Fruit fly (Drosophila melanogaster) whole organism, embryonic: Measurements from ENCODE around the gene mRpL28.

ENCODE experiments used
- B-H2 ChIP-seq: fragments of 200-800 bp; sonication (Bioruptor generic); optimal IDR thresholded peaks from 2 replicates; lab custom pipeline; 2018; ENCODE audit warnings: missing biosample characterization, mild to moderate bottlenecking, missing genetic modification characterization
- CG10267 ChIP-seq: fragments of 200-800 bp; sonication (Bioruptor generic); optimal IDR thresholded peaks from 2 replicates; lab custom pipeline; 2018; ENCODE audit warnings: missing biosample characterization, mild to moderate bottlenecking, missing genetic modification characterization, moderate library complexity
- CG10274 ChIP-seq: fragments of 200-800 bp; sonication (Bioruptor generic); optimal IDR thresholded peaks from 3 replicates; lab custom pipeline; 2017; ENCODE audit warnings: missing biosample characterization, mild to moderate bottlenecking, missing genetic modification characterization
- CG10366 ChIP-seq: fragments of 200-800 bp; sonication (Bioruptor generic); IDR thresholded peaks from 2 replicates; pipeline ENCODE4 v1.3.6; 2022; ENCODE audit warnings: missing biosample characterization, missing genetic modification characterization
- CG10654 ChIP-seq: fragments of 200-800 bp; sonication (Bioruptor generic); optimal IDR thresholded peaks from 2 replicates; lab custom pipeline; 2016; ENCODE audit warnings: missing biosample characterization, missing genetic modification characterization
- CG10979 ChIP-seq: fragments of 200-800 bp; sonication (Bioruptor generic); optimal IDR thresholded peaks from 2 replicates; lab custom pipeline; 2018; ENCODE audit warnings: missing biosample characterization, mild to moderate bottlenecking, missing genetic modification characterization, moderate library complexity
- CG11085 ChIP-seq: fragments of 200-800 bp; sonication (Bioruptor generic); IDR thresholded peaks from 2 replicates; pipeline ENCODE4 v1.3.6; 2022; ENCODE audit warnings: missing biosample characterization, missing genetic modification characterization
- CG11695 ChIP-seq: fragments of 200-800 bp; sonication (Bioruptor generic); IDR thresholded peaks from 3 replicates; pipeline ENCODE4 v1.3.6; 2022; ENCODE audit warnings: missing biosample characterization, missing genetic modification characterization
- CG1233 ChIP-seq: fragments of 200-800 bp; sonication (Bioruptor generic); optimal IDR thresholded peaks from 4 replicates; lab custom pipeline; 2018; ENCODE audit warnings: missing biosample characterization, mild to moderate bottlenecking, missing genetic modification characterization
- CG13296 ChIP-seq: fragments of 200-800 bp; sonication (Bioruptor generic); optimal IDR thresholded peaks from 3 replicates; lab custom pipeline; 2018; ENCODE audit warnings: missing biosample characterization, mild to moderate bottlenecking, missing genetic modification characterization
- CG14667 ChIP-seq: fragments of 200-800 bp; sonication (Bioruptor generic); IDR thresholded peaks from 2 replicates; pipeline ENCODE4 v1.3.6; 2022; ENCODE audit warnings: missing biosample characterization, missing genetic modification characterization
- CG1529 ChIP-seq: fragments of 200-800 bp; sonication (Bioruptor generic); optimal IDR thresholded peaks from 3 replicates; lab custom pipeline; 2018; ENCODE audit warnings: missing biosample characterization, missing genetic modification characterization
- CG15514 ChIP-seq: fragments of 200-800 bp; sonication (Bioruptor generic); optimal IDR thresholded peaks from 3 replicates; lab custom pipeline; 2017; ENCODE audit warnings: missing biosample characterization, missing genetic modification characterization, mild to moderate bottlenecking, moderate library complexity, missing genetic modification reagents
- CG17385 ChIP-seq: fragments of 200-800 bp; sonication (Bioruptor generic); optimal IDR thresholded peaks from 3 replicates; lab custom pipeline; 2018; ENCODE audit warnings: missing biosample characterization, mild to moderate bottlenecking, missing genetic modification characterization
- CG2712 ChIP-seq: fragments of 200-800 bp; optimal IDR thresholded peaks from 3 replicates; lab custom pipeline; 2019; ENCODE audit warnings: missing biosample characterization, mild to moderate bottlenecking, missing genetic modification characterization, moderate library complexity
- CG31441 ChIP-seq: fragments of 200-800 bp; sonication (Bioruptor generic); IDR thresholded peaks from 2 replicates; pipeline ENCODE4 v1.3.6; 2022; ENCODE audit warnings: missing biosample characterization, missing genetic modification characterization
- CG32772 ChIP-seq: fragments of 200-800 bp; sonication (Bioruptor generic); IDR thresholded peaks from 2 replicates; pipeline ENCODE4 v1.3.6; 2022; ENCODE audit warnings: missing biosample characterization, missing genetic modification characterization
- CG33213 ChIP-seq: fragments of 200-800 bp; sonication (Bioruptor generic); optimal IDR thresholded peaks from 3 replicates; lab custom pipeline; 2016; ENCODE audit warnings: missing biosample characterization, missing genetic modification characterization
- CG4854 ChIP-seq: fragments of 200-800 bp; sonication (Bioruptor generic); optimal IDR thresholded peaks from 2 replicates; lab custom pipeline; 2016; ENCODE audit warnings: missing biosample characterization, missing genetic modification characterization, inconsistent platforms
- CG8281 ChIP-seq: fragments of 200-800 bp; sonication (Bioruptor generic); optimal IDR thresholded peaks from 2 replicates; lab custom pipeline; 2018; ENCODE audit warnings: missing biosample characterization, mild to moderate bottlenecking, missing genetic modification characterization, moderate library complexity
- CG8388 ChIP-seq: fragments of 200-800 bp; sonication (Bioruptor generic); optimal IDR thresholded peaks from 2 replicates; lab custom pipeline; 2019; ENCODE audit warnings: missing biosample characterization, mild to moderate bottlenecking, missing genetic modification characterization, moderate library complexity
- CG9609 ChIP-seq: fragments of 200-800 bp; sonication (Bioruptor generic); optimal IDR thresholded peaks from 3 replicates; lab custom pipeline; 2016; ENCODE audit warnings: missing biosample characterization, missing genetic modification characterization
- Dbx ChIP-seq: fragments of 200-800 bp; sonication (Bioruptor generic); IDR thresholded peaks from 3 replicates; pipeline ENCODE4 v1.3.6; 2022; ENCODE audit warnings: missing biosample characterization, missing genetic modification characterization
- Dip2 ChIP-seq: fragments of 200-800 bp; sonication (Bioruptor generic); IDR thresholded peaks from 2 replicates; pipeline ENCODE4 v1.3.6; 2022; ENCODE audit warnings: missing biosample characterization, missing genetic modification characterization
- Dp ChIP-seq: fragments of 200-800 bp; sonication (Bioruptor generic); optimal IDR thresholded peaks from 2 replicates; lab custom pipeline; 2018; ENCODE audit warnings: missing biosample characterization, mild to moderate bottlenecking, missing genetic modification characterization, moderate library complexity
- Gug ChIP-seq: fragments of 200-800 bp; sonication (Bioruptor generic); IDR thresholded peaks from 4 replicates; pipeline ENCODE4 v1.3.6; 2022; ENCODE audit warnings: missing biosample characterization, missing genetic modification characterization
- H15 ChIP-seq: fragments of 200-800 bp; sonication (Bioruptor generic); IDR thresholded peaks from 3 replicates; pipeline ENCODE4 v1.3.6; 2022; ENCODE audit warnings: missing biosample characterization, missing genetic modification characterization
- HLHmδ ChIP-seq: fragments of 200-800 bp; sonication (Bioruptor generic); optimal IDR thresholded peaks from 2 replicates; lab custom pipeline; 2018; ENCODE audit warnings: missing biosample characterization, mild to moderate bottlenecking, missing genetic modification characterization, moderate library complexity
- Hr39 ChIP-seq: fragments of >200 bp; optimal IDR thresholded peaks from 2 replicates; lab custom pipeline; 2017
- Lhr ChIP-seq: fragments of 200-800 bp; sonication (Bioruptor generic); optimal IDR thresholded peaks from 3 replicates; lab custom pipeline; 2017; ENCODE audit warnings: mild to moderate bottlenecking, missing biosample characterization, missing genetic modification reagents, missing genetic modification characterization
- Med ChIP-seq: fragments of 200-800 bp; sonication (Bioruptor generic); peaks from one replicate; lab custom pipeline; 2016; ENCODE audit warnings: missing biosample characterization, missing genetic modification characterization, mild to moderate bottlenecking, inconsistent platforms, moderate library complexity
- NC2α ChIP-seq: fragments of 200-800 bp; sonication (Bioruptor generic); optimal IDR thresholded peaks from 2 replicates; lab custom pipeline; 2016; ENCODE audit warnings: missing biosample characterization, missing genetic modification characterization
- Oaz ChIP-seq: fragments of 200-800 bp; sonication (Bioruptor generic); IDR thresholded peaks from 2 replicates; pipeline ENCODE4 v1.3.6; 2022; ENCODE audit warnings: missing biosample characterization, missing genetic modification characterization
- Optix ChIP-seq: fragments of 200-800 bp; sonication (Bioruptor generic); IDR thresholded peaks from 3 replicates; pipeline ENCODE4 v1.3.6; 2022; ENCODE audit warnings: missing biosample characterization, missing genetic modification characterization
- Six4 ChIP-seq: fragments of 200-800 bp; sonication (Bioruptor generic); optimal IDR thresholded peaks from 2 replicates; lab custom pipeline; 2016; ENCODE audit warnings: missing biosample characterization, missing genetic modification characterization
- Usf ChIP-seq: fragments of 200-800 bp; sonication (Bioruptor generic); optimal IDR thresholded peaks from 2 replicates; lab custom pipeline; 2017; ENCODE audit warnings: missing genotype, missing biosample characterization, missing genetic modification characterization
- croc ChIP-seq: fragments of 200-800 bp; sonication (Bioruptor generic); conservative IDR thresholded peaks from 3 replicates; pipeline ENCODE4 v1.3.6; 2022; ENCODE audit warnings: missing biosample characterization, missing genetic modification characterization
- dmrt11E ChIP-seq: fragments of 200-800 bp; sonication (Bioruptor generic); optimal IDR thresholded peaks from 3 replicates; lab custom pipeline; 2018; ENCODE audit warnings: missing biosample characterization, mild to moderate bottlenecking, missing genetic modification characterization, moderate library complexity
- ewg ChIP-seq: fragments of 200-800 bp; sonication (Bioruptor generic); optimal IDR thresholded peaks from 3 replicates; lab custom pipeline; 2017; ENCODE audit warnings: mild to moderate bottlenecking, missing biosample characterization, missing genetic modification reagents, missing genetic modification characterization
- fru ChIP-seq: fragments of >200 bp; optimal IDR thresholded peaks from 2 replicates; lab custom pipeline; 2017
- gfzf ChIP-seq: fragments of 200-800 bp; sonication (Bioruptor generic); optimal IDR thresholded peaks from 2 replicates; lab custom pipeline; 2016; ENCODE audit warnings: missing biosample characterization, mild to moderate bottlenecking, missing genetic modification characterization, moderate library complexity
- nom ChIP-seq: fragments of 200-800 bp; sonication (Bioruptor generic); optimal IDR thresholded peaks from 2 replicates; lab custom pipeline; 2017; ENCODE audit warnings: missing biosample characterization, missing genetic modification characterization, mild to moderate bottlenecking, moderate library complexity, missing genetic modification reagents
- phol ChIP-seq: fragments of 200-800 bp; sonication (Bioruptor generic); optimal IDR thresholded peaks from 3 replicates; lab custom pipeline; 2018; ENCODE audit warnings: missing biosample characterization, mild to moderate bottlenecking, missing genetic modification characterization, moderate library complexity
- repo ChIP-seq: fragments of 200-800 bp; sonication (Bioruptor generic); optimal IDR thresholded peaks from 2 replicates; lab custom pipeline; 2016; ENCODE audit warnings: missing biosample characterization, missing genetic modification characterization
- sisA ChIP-seq: fragments of 200-800 bp; sonication (Bioruptor generic); IDR thresholded peaks from 2 replicates; pipeline ENCODE4 v1.3.6; 2022; ENCODE audit warnings: missing biosample characterization, missing genetic modification characterization
- tgo ChIP-seq: fragments of 200-800 bp; sonication (Bioruptor generic); IDR thresholded peaks from 3 replicates; pipeline ENCODE4 v1.3.6; 2022; ENCODE audit warnings: missing biosample characterization, missing genetic modification characterization
- toy ChIP-seq: fragments of 200-800 bp; sonication (Bioruptor generic); IDR thresholded peaks from 2 replicates; pipeline ENCODE4 v1.3.6; 2022; ENCODE audit warnings: missing biosample characterization, missing genetic modification characterization
- tx ChIP-seq: fragments of 200-800 bp; sonication (Bioruptor generic); optimal IDR thresholded peaks from 2 replicates; lab custom pipeline; 2016; ENCODE audit warnings: missing biosample characterization, missing genetic modification characterization
- unpg ChIP-seq: fragments of 200-800 bp; sonication (Bioruptor generic); optimal IDR thresholded peaks from 3 replicates; lab custom pipeline; 2018; ENCODE audit warnings: missing biosample characterization, mild to moderate bottlenecking, missing genetic modification characterization, moderate library complexity
- wor ChIP-seq: fragments of 200-800 bp; sonication (Bioruptor generic); IDR thresholded peaks from 2 replicates; pipeline ENCODE4 v1.3.6; 2022; ENCODE audit warnings: missing biosample characterization, missing genetic modification characterization

Gene mRpL28

dm6 chr2L:4997401-4998259 is 23.9 kb downstream of the mRpL28 start:
- peak; percentile 12 for TF ChIP-seq HLHmδ (GFP tag; lab: Kevin White, UChicago)
- peak; percentile 99 for TF ChIP-seq CG1529 (GFP tag; lab: Kevin White, UChicago)
- TF ChIP-seq CG10267 (tag; lab: Kevin White, UChicago) = peak; percentile 96
- peak; percentile 99 for TF ChIP-seq tx
- TF ChIP-seq CG13296 (GFP tag; lab: Kevin White, UChicago) = peak; percentile 96
- TF ChIP-seq CG8388 (GFP tag; lab: Kevin White, UChicago) = peak; percentile 98
- peak; percentile 99 for TF ChIP-seq CG10654
- peak; percentile 100 for TF ChIP-seq unpg (GFP tag; lab: Kevin White, UChicago)
- TF ChIP-seq CG33213 (GFP tag; lab: Kevin White, UChicago) = peak; percentile 99
- TF ChIP-seq B-H2 (GFP tag; lab: Kevin White, UChicago) = peak; percentile 96
- TF ChIP-seq toy (GFP tag; lab: Robert Waterston, UW) = peak; percentile 95
- peak; percentile 99 for TF ChIP-seq CG1233 (GFP tag; lab: Kevin White, UChicago)
- TF ChIP-seq dmrt11E (tag; lab: Kevin White, UChicago) = peak; percentile 99
- peak; percentile 98 for TF ChIP-seq CG11695 (GFP tag; lab: Robert Waterston, UW)
- TF ChIP-seq H15 (GFP tag; lab: Robert Waterston, UW) = peak; percentile 99
- peak; percentile 99 for TF ChIP-seq CG32772 (GFP tag; lab: Robert Waterston, UW)
- TF ChIP-seq Six4 (GFP tag; lab: Kevin White, UChicago) = peak; percentile 99
- peak; percentile 99 for TF ChIP-seq CG31441
- TF ChIP-seq Dip2 (GFP tag; lab: Robert Waterston, UW) = peak; percentile 79
- TF ChIP-seq Hr39 (lab: Kevin White, UChicago) = no peak
- peak; percentile 98 for TF ChIP-seq Oaz (GFP tag; lab: Robert Waterston, UW)
- peak; percentile 98 for TF ChIP-seq ewg
- peak; percentile 98 for TF ChIP-seq CG4854 (GFP tag; lab: Kevin White, UChicago)
- TF ChIP-seq CG14667 = peak; percentile 99
- peak; percentile 35 for TF ChIP-seq gfzf (GFP tag; lab: Kevin White, UChicago)
- TF ChIP-seq phol (tag; lab: Kevin White, UChicago) = peak; percentile 99
- no peak for TF ChIP-seq fru (lab: Kevin White, UChicago)
- peak; percentile 100 for TF ChIP-seq sisA (GFP tag; lab: Robert Waterston, UW)
- TF ChIP-seq CG10366 = peak; percentile 99
- TF ChIP-seq Med = peak; percentile 100
- TF ChIP-seq CG11085 (GFP tag; lab: Robert Waterston, UW) = peak; percentile 99
- peak; percentile 98 for TF ChIP-seq nom (GFP tag; lab: Kevin White, UChicago)
- TF ChIP-seq Usf (GFP tag; lab: Kevin White, UChicago) = peak; percentile 98
- TF ChIP-seq wor (GFP tag; lab: Robert Waterston, UW) = peak; percentile 99
- TF ChIP-seq Dbx (GFP tag; lab: Robert Waterston, UW) = peak; percentile 99
- TF ChIP-seq Dp (GFP tag; lab: Kevin White, UChicago) = peak; percentile 48
- TF ChIP-seq CG10979 (tag; lab: Kevin White, UChicago) = peak; percentile 99
- peak; percentile 94 for TF ChIP-seq CG10274
- TF ChIP-seq CG2712 (tag; lab: Kevin White, UChicago) = peak; percentile 99
- TF ChIP-seq tgo (GFP tag; lab: Robert Waterston, UW) = peak; percentile 99
- TF ChIP-seq CG8281 (tag; lab: Kevin White, UChicago) = peak; percentile 92
- TF ChIP-seq croc (GFP tag; lab: Robert Waterston, UW) = peak; percentile 99
- TF ChIP-seq Optix (GFP tag; lab: Robert Waterston, UW) = peak; percentile 99
- TF ChIP-seq Lhr (GFP tag; lab: Kevin White, UChicago) = peak; percentile 97
- TF ChIP-seq NC2α (GFP tag; lab: Kevin White, UChicago) = peak; percentile 98
- peak; percentile 99 for TF ChIP-seq Gug (GFP tag; lab: Robert Waterston, UW)
- peak; percentile 93 for TF ChIP-seq CG15514
- TF ChIP-seq repo (GFP tag; lab: Kevin White, UChicago) = peak; percentile 99
- TF ChIP-seq CG9609 (GFP tag; lab: Kevin White, UChicago) = peak; percentile 99
- TF ChIP-seq CG17385 = peak; percentile 96
